Worm (Caenorhabditis elegans) whole organism, late embryonic: ENCODE measurements around the gene smz-1.

Experiments used
- dmd-4 ChIP-seq: sonication (generic microtip); optimal IDR thresholded peaks from 2 replicates; lab custom pipeline; 2016; ENCODE audit warnings: borderline replicate concordance, missing genetic modification characterization, missing compliant biosample characterization
- dve-1 ChIP-seq: sonication (generic microtip); optimal IDR thresholded peaks from 2 replicates; lab custom pipeline; 2017; ENCODE audit warnings: antibody characterized with exemption, mild to moderate bottlenecking, missing genetic modification characterization, missing compliant biosample characterization
- fkh-10 ChIP-seq: fragments of 150-350 bp; optimal IDR thresholded peaks from 2 replicates; lab custom pipeline; 2014; ENCODE audit warnings: missing biosample characterization, missing genetic modification reagents, missing genetic modification characterization
- pqm-1 ChIP-seq: sonication (generic microtip); optimal IDR thresholded peaks from 2 replicates; lab custom pipeline; 2016; ENCODE audit warnings: missing genetic modification characterization, missing compliant biosample characterization

DNA sequence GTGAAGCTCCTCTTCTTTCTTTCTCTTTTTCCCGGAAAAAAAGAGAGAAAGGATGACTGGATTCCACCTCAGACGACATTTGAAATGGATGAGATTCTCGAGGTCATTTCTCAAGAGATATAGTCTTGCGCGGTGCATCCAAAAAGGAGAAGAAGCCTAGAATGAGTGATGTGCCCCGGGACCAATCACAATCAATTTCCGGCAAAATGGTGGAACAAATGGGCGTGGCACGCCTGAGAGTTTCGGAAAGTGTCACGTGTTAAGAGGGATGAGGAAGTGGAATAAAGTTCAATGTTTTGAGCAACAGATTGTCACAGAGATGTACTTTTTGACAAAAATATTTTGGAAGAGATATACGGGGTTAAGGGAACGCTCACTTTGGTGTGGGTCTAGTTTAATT is 29.3 kb upstream of the smz-1 start:
- TF ChIP-seq fkh-10 (GFP tag; lab: Kevin White, UChicago) (no peak), dmd-4 (tag; lab: Kevin White, UChicago) (no peak), pqm-1 (tag; lab: Kevin White, UChicago) (no peak), dve-1 (tag; lab: Kevin White, UChicago) (no peak)
